Worm (Caenorhabditis elegans) whole organism, L2 larva: ENCODE data around the gene affl-2.

Experiments used
- ZK546.5 ChIP-seq: sonication (generic microtip); optimal IDR thresholded peaks from 2 replicates; lab custom pipeline; 2017; ENCODE audit warnings: missing biosample characterization, missing genetic modification characterization
- aly-2 ChIP-seq: fragments of 150-350 bp; optimal IDR thresholded peaks from 2 replicates; lab custom pipeline; 2014; ENCODE audit warnings: missing biosample characterization, missing genetic modification characterization
- ama-1 ChIP-seq: fragments of 150-350 bp; optimal IDR thresholded peaks from 2 replicates; lab custom pipeline; 2018; ENCODE audit warnings: inconsistent platforms
- blmp-1 ChIP-seq: sonication (generic microtip); optimal IDR thresholded peaks from 2 replicates; lab custom pipeline; 2017; ENCODE audit warnings: missing genetic modification characterization, mild to moderate bottlenecking, missing compliant biosample characterization, antibody characterized with exemption, moderate library complexity; ENCODE audit not compliant: insufficient read depth
- ceh-82 ChIP-seq: fragments of 150-350 bp; optimal IDR thresholded peaks from 2 replicates; lab custom pipeline; 2014; ENCODE audit warnings: missing biosample characterization, missing genetic modification characterization
- dmd-4 ChIP-seq: sonication (generic microtip); optimal IDR thresholded peaks from 2 replicates; lab custom pipeline; 2017; ENCODE audit warnings: missing biosample characterization, missing genetic modification characterization
- elt-3 ChIP-seq: sonication (generic microtip); optimal IDR thresholded peaks from 2 replicates; lab custom pipeline; 2017; ENCODE audit warnings: missing biosample characterization, missing genetic modification characterization
- lsy-2 ChIP-seq, 2 experiments: fragments of 150-350 bp in 1 of 2; sonication (generic microtip) in 1 of 2; optimal IDR thresholded peaks; 2 replicates each; lab custom pipeline; 2014 to 2017; ENCODE audit warnings: missing biosample characterization in 2 of 2, missing genetic modification characterization in 2 of 2
- mdl-1 ChIP-seq, 2 experiments: fragments of 150-350 bp in 1 of 2; sonication (generic microtip) in 1 of 2; optimal IDR thresholded peaks; 2 replicates each; lab custom pipeline; 2017; ENCODE audit warnings: missing biosample characterization in 2 of 2, missing genetic modification characterization in 2 of 2
- nhr-11 ChIP-seq: fragments of 150-350 bp; optimal IDR thresholded peaks from 2 replicates; lab custom pipeline; 2014; ENCODE audit warnings: missing biosample characterization, missing genetic modification characterization
- nhr-237 ChIP-seq: fragments of 150-350 bp; optimal IDR thresholded peaks from 2 replicates; lab custom pipeline; 2014; ENCODE audit warnings: missing biosample characterization, missing genetic modification characterization
- snpc-4 ChIP-seq: fragments of 150-350 bp; optimal IDR thresholded peaks from 2 replicates; lab custom pipeline; 2014; ENCODE audit warnings: missing biosample characterization, missing genetic modification characterization
- unc-62 ChIP-seq: fragments of 150-350 bp; optimal IDR thresholded peaks from 2 replicates; lab custom pipeline; 2014; ENCODE audit warnings: missing biosample characterization, missing genetic modification reagents, missing genetic modification characterization

- TF ChIP-seq ama-1 (lab: Kevin White, UChicago) (no peak), aly-2 (no peak), snpc-4 (no peak), blmp-1 (tag; lab: Kevin White, UChicago) (no peak), nhr-11 (tag; lab: Kevin White, UChicago) (no peak), unc-62 (GFP tag; lab: Kevin White, UChicago) (no peak), ceh-82 (tag; lab: Kevin White, UChicago) (no peak), mdl-1 (tag; optimal IDR thresholded peaks at IDR 0.05; lab: Kevin White, UChicago) (no peak), nhr-237 (tag; lab: Kevin White, UChicago) (no peak), dmd-4 (tag; lab: Kevin White, UChicago) (no peak), lsy-2 (tag; optimal IDR thresholded peaks at IDR 0.05; lab: Kevin White, UChicago) (no peak), ZK546.5 (tag; lab: Kevin White, UChicago) (no peak), elt-3 (tag; lab: Kevin White, UChicago) (no peak)
Measured at ce11 chrIII:463711-464110, 29.0 kb downstream of the affl-2 start, which contains the start of gene Y55B1BR.6.
